Worm (Caenorhabditis elegans): ENCODE results near the gene Y50D4B.4.

ce11 chrV:1060219-1060863 is 32.1 kb upstream of the Y50D4B.4 start:
- TF ChIP-seq sptf-1 (tag; optimal IDR thresholded peaks at IDR 0.05) = no peak
- TF ChIP-seq cnd-1 (tag; optimal IDR thresholded peaks at IDR 0.05) = no peak
- TF ChIP-seq mab-5 (tag; optimal IDR thresholded peaks at IDR 0.05) = peak; percentile 86
- TF ChIP-seq ceh-43 (GFP tag; optimal IDR thresholded peaks at IDR 0.05) = no peak
- peak; percentile 77 for TF ChIP-seq hlh-1 (tag; optimal IDR thresholded peaks at IDR 0.05)
